Worm (Caenorhabditis elegans): Measurements from ENCODE around the gene Y37D8A.6.

ce11 chrIII:12917852-12918251 lies 47.8 kb upstream of the Y37D8A.6 start:
- no peak for TF ChIP-seq akir-1 (GFP tag; optimal IDR thresholded peaks at IDR 0.05)
- TF ChIP-seq madf-10 (tag; optimal IDR thresholded peaks at IDR 0.05), result no peak
- no peak for TF ChIP-seq B0035.1 (tag; optimal IDR thresholded peaks at IDR 0.05)
- TF ChIP-seq snpc-4 (GFP tag; optimal IDR thresholded peaks at IDR 0.05), result no peak
- no peak for TF ChIP-seq snpc-4 (tag; optimal IDR thresholded peaks at IDR 0.05)
- TF ChIP-seq hmg-20 (GFP tag; IDR thresholded peaks at IDR 0.05), result no peak
- no peak for TF ChIP-seq lin-35 (GFP tag; optimal IDR thresholded peaks at IDR 0.05)
- no peak for TF ChIP-seq F39B2.1 (GFP tag; IDR thresholded peaks at IDR 0.05)
- no peak for TF ChIP-seq Y53G8AR.9 (GFP tag; conservative IDR thresholded peaks at IDR 0.05)
- TF ChIP-seq hlh-12 (tag; optimal IDR thresholded peaks at IDR 0.05), result no peak
- no peak for TF ChIP-seq aptf-2 (GFP tag; conservative IDR thresholded peaks at IDR 0.05)
- TF ChIP-seq hmg-1.2 (GFP tag; IDR thresholded peaks at IDR 0.05), result no peak
- no peak for TF ChIP-seq pbrm-1 (GFP tag; IDR thresholded peaks at IDR 0.05)
- TF ChIP-seq nfya-1 (tag; optimal IDR thresholded peaks at IDR 0.05; ENCODE audit: borderline replicate concordance, insufficient read depth), result no peak

Data from whole organism, young adult.